Fruit fly (Drosophila melanogaster) whole organism: Measurements from ENCODE around the gene Gr28b.

ENCODE experiments used
- CG8478 ChIP-seq: fragments of >200 bp; optimal IDR thresholded peaks from 2 replicates; lab custom pipeline; 2018; ENCODE audit warnings: inconsistent platforms
- Dll ChIP-seq: fragments of >200 bp; optimal IDR thresholded peaks from 2 replicates; lab custom pipeline; 2017
- EcR ChIP-seq, 2 experiments: fragments of >200 bp; optimal IDR thresholded peaks; 2 replicates each; lab custom pipeline; 2017; ENCODE audit warnings: missing biosample characterization in 2 of 2, missing genetic modification characterization in 2 of 2, missing genetic modification reagents in 2 of 2
- pan ChIP-seq: fragments of >200 bp; optimal IDR thresholded peaks from 2 replicates; lab custom pipeline; 2017
- psq ChIP-seq: fragments of >200 bp; optimal IDR thresholded peaks from 2 replicates; lab custom pipeline; 2017
- usp ChIP-seq: fragments of >200 bp; optimal IDR thresholded peaks from 2 replicates; lab custom pipeline; 2017; ENCODE audit warnings: missing biosample characterization, missing genetic modification characterization, mixed read lengths

The Gr28b gene

DNA sequence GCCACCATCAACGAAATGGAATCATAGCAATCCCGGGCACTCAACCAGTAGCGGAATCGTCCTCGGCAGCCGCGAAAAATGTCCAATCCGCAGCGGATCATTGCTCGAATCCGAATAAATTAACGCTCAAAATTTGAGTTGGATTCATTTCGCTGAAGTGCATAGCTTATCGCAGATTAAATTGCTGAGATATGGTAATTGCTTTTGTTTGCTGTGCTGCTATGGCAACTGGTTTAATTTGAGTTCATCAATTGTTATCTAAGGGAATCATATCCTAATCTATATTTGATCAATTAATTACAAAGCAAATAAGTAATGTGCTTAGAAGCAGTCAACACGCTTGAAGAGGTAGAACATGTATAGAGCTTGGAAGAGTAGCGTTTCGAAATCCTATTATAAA lies at the start of gene Gr28b:
Gene Gr28b (minus strand): TSS at position 101 of the 400 bp plus-strand sequence.
- TF ChIP-seq usp (GFP tag; lab: Kevin White, UChicago) (no peak), psq (lab: Kevin White, UChicago) (no peak), EcR (GFP tag; optimal IDR thresholded peaks at IDR 0.05; lab: Kevin White, UChicago) (no peak)

DNA sequence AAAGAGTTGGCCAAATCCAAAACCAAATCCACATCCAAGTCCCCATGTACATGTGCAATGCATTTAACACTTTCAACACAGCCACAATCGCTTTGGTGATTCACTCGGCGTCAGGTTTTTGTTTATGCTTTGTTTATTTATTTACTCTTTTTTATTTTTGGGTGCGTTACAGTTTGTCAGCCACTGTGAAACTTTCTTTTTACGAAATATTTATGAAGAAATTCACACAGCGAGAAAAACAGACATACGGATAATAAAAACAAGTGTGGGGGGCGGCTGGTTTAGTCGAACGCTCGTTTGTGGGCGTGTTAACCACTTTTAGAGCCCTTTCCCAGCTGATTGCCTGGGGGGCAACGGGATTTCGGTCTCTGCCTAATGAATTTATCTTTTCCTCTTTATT lies 46.8 kb upstream of the Gr28b start:
- no peak for TF ChIP-seq usp (GFP tag; lab: Kevin White, UChicago)
- no peak for TF ChIP-seq Dll (lab: Kevin White, UChicago)
- TF ChIP-seq psq (lab: Kevin White, UChicago), result no peak

DNA sequence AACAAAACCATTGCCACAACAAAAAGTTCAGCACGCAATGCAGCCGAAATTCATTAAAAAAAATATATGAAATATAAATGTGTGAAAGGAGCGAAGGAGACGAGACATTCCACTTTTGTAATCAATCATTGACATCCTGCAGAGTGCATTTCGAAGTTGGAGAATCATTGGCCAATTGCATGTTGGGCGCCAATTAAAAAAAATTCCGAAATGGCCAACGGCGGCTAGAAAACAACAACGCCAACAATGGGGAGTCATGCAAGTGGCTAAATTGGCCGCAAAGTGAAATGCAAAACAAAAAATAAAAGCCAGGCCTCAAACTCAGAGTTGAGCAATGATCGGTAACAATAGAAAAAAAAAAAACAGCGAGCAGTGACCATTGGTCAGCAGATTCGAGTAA lies 46.4 kb upstream of the Gr28b start:
- TF ChIP-seq usp (GFP tag; lab: Kevin White, UChicago) (no peak), EcR (GFP tag; optimal IDR thresholded peaks at IDR 0.05; lab: Kevin White, UChicago) (no peak), CG8478 (no peak), Dll (lab: Kevin White, UChicago) (no peak), pan (no peak), psq (lab: Kevin White, UChicago) (no peak)

DNA sequence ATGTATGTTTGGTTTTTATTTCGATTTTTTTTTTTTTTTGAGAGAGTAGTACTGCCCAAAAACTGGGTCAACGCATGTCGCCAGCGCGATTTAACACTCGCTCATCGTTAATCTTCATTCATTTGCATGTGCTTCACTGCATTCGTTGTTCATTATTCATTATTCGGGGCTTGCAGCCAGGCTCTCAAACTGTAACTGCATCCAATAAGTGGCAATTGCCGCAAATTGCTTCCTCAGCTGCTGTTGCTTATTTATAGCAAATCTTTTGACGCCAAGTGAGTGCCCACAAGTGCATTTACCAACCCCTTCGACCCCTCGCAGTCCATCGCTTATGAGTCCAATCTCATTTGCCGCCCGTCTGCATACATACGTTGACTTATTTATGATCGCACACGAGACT lies 45.4 kb upstream of the Gr28b start:
- TF ChIP-seq usp (GFP tag; lab: Kevin White, UChicago) (no peak), psq (lab: Kevin White, UChicago) (no peak), EcR (GFP tag; optimal IDR thresholded peaks at IDR 0.05; lab: Kevin White, UChicago) (no peak), pan (no peak), CG8478 (no peak)

DNA sequence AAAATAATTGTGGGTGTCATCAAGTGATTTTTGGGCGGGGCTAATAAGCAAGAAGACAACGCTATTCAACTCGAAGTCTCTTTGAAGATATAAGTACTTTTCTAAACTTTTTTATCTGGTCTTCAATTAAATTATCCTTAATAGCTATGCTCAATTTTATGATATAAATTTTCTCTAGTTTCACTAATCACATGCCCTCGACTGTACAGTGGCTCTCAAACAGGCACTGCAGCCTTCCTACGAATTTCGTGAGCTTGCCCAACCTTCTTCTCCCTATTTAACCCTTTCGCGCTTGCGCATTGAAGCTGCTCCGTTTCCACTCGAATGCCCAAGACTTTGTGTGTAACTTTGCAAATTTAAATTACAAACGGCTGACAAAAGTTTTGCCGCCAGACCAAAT lies 43.9 kb upstream of the Gr28b start:
- no peak for TF ChIP-seq pan
- TF ChIP-seq Dll (lab: Kevin White, UChicago), result no peak
- TF ChIP-seq EcR (GFP tag; optimal IDR thresholded peaks at IDR 0.05; lab: Kevin White, UChicago), result no peak
- TF ChIP-seq CG8478, result no peak
- no peak for TF ChIP-seq psq (lab: Kevin White, UChicago)
- TF ChIP-seq usp (GFP tag; lab: Kevin White, UChicago), result no peak

DNA sequence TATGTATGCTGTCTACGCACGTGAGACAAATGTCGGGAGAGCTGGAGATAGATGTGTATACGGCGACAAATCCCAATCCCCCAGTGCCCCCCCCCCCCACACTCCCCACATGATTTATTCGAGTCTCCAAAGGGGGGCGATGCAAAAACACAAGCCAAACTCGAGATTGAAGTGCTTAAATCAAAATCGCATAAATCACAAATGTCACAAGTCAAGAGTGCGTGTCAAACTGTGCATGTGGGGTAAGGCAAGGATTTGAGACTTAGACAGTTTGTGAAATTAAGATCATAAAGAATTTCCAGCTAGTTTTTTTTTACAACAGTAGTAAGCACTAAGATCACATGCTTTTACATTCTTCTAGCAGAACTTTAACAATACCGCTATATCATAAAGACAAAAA lies 42.5 kb upstream of the Gr28b start:
- TF ChIP-seq usp (GFP tag; lab: Kevin White, UChicago), result no peak
- TF ChIP-seq Dll (lab: Kevin White, UChicago), result no peak
- no peak for TF ChIP-seq pan
- TF ChIP-seq psq (lab: Kevin White, UChicago), result no peak
- no peak for TF ChIP-seq CG8478
- no peak for TF ChIP-seq EcR (GFP tag; optimal IDR thresholded peaks at IDR 0.05; lab: Kevin White, UChicago)

DNA sequence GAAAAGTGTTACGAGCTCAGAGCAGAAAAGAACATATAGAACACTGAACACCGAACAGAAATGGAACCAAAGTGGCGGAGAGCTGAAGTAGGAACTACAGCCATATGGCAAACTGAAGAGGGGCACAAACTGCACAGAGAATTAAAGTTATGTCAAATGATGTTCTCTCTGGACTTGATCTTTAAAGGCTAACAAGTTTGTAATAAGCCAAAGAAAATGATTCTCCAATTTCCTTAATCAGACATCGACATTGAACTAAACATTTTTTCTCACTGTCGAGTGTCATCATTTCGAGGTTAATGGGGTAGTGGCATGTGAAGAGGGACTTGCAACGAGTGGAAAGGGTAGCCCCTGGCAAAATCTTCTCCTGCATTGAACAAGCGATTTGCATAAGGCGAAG lies 41.7 kb upstream of the Gr28b start:
- no peak for TF ChIP-seq Dll (lab: Kevin White, UChicago)
- no peak for TF ChIP-seq CG8478
- TF ChIP-seq pan, result no peak

DNA sequence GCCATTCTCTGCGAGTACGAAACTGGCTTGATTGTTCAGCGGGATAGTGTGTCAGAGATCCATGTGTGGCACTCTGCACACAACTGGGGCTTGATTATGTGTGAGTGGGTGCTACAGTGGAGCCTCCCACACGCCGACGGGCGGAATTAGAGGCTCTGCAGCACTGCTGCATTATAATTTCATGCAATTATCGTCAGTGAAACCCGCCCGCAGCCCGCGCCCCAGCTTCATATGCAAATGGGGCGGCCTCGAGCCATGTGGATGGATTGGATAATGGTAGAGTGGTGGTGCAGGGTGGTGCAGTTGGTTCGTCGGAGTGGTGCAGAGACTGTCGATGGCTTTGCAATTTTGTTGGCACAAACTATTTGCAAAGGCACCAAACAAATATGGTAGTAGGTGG lies 39.7 kb upstream of the Gr28b start:
- TF ChIP-seq EcR (GFP tag; optimal IDR thresholded peaks at IDR 0.05; lab: Kevin White, UChicago) (no peak), psq (lab: Kevin White, UChicago) (no peak), CG8478 (no peak), Dll (lab: Kevin White, UChicago) (no peak), pan (no peak), usp (GFP tag; lab: Kevin White, UChicago) (no peak)

DNA sequence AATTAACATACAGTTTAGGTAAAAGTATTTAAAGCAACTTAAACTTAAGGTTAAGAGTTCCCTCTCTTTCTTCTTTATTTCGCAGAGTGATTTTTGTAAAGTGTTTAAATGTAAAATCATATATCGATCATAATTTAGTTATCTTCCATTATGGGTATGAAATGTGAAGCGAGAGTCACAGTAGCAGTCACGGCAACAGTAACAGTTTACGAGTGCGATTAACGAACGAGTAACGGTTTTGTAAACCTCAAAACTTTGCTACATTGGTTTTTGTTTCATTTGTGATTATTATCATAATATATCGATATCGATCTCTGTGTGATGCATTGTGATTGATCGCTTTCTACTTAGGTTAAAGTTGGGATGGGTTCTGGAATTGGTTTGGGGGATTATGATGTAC lies 36.2 kb upstream of the Gr28b start:
- no peak for TF ChIP-seq pan

DNA sequence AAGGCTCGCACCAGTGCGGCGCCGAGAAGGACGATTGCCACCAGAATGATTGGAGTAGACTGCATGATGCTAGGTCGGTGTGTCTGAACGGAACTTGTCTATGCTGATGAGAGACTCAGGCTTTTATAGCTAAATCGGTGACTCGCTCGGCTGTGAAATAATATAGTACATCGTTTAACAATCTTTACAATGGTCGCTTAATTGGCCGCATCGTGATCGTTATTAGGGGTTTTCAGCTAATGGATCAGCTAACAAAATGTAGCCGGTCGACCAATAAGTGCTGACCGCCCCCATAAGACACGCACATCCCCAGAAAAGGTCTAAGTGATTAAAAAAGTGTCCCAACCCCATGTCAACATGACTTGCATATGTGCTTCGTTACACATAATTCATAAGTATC lies 35.2 kb upstream of the Gr28b start, which contains the start of gene Obp28a:
Gene Obp28a (minus strand): TSS at position 101 of the 400 bp plus-strand sequence.
- TF ChIP-seq CG8478 (no peak), pan (no peak), psq (lab: Kevin White, UChicago) (no peak), Dll (lab: Kevin White, UChicago) (no peak), usp (GFP tag; lab: Kevin White, UChicago) (no peak), EcR (GFP tag; optimal IDR thresholded peaks at IDR 0.05; lab: Kevin White, UChicago) (no peak)

DNA sequence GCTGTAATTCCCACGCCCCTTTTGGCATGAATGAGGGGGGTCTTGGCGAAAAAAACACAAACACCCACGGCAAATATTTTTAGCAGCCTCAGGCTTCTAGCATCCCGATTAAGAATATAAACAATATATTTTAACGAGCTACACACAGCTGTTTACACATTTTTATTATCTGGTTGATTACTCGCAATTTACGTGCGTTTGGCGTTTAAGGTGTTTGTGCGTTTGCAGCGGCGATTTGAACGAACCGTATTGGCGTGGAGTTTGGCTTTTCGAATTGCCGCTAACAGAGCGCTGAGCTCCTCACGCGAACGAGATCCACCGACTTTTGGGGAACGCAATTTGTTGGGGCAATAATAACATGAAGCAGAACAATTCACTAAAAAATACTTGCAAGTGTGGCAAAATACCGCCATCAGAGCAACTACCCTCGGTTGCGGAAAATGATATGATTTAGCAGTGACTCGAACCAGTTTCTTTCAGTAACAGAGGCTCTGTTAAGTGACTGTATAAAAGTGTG lies 34.0 kb upstream of the Gr28b start, which contains the start of gene Ziz:
Gene Ziz (minus strand): TSS at position 321 of the 517 bp plus-strand sequence.
- TF ChIP-seq Dll (lab: Kevin White, UChicago), result no peak
- no peak for TF ChIP-seq usp (GFP tag; lab: Kevin White, UChicago)
- no peak for TF ChIP-seq pan
- TF ChIP-seq EcR (GFP tag; optimal IDR thresholded peaks at IDR 0.05; lab: Kevin White, UChicago), result no peak
- TF ChIP-seq CG8478, result no peak
- TF ChIP-seq psq (lab: Kevin White, UChicago), result no peak

DNA sequence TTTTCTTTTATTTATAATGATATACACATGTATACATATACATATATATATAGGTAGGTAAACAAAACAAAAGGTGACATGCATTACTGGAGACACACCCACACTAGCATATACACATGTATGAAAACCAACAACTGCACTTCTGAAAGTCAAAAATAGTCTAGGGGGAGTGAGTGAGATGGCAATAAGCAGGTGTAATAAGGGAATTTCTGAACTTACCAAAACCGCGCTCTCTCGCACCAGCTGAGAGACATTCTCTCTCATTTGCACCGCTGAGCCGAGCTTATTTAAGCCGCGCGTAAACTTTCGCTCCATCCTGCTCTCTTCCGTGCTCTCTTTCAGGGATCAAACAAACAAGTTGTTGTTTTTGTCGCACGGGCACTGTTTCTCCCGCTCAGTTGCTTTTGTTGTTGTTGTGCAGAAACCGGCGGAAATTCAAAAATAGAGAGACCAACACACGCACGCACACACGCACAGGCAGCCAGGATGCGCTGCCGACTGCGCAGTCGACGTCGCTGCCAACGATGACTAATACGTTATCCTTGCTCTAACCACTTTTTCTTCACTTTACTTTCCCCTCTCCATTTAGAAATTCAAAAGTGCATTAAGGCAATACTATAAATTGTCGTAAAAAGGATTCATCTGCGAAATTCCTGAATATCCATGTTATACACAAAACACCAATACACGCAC lies 33.4 kb upstream of the Gr28b start:
- TF ChIP-seq EcR (GFP tag; optimal IDR thresholded peaks at IDR 0.05; lab: Kevin White, UChicago) (no peak), psq (lab: Kevin White, UChicago) (no peak), pan (no peak), usp (GFP tag; lab: Kevin White, UChicago) (no peak), CG8478 (no peak), Dll (lab: Kevin White, UChicago) (no peak)
